Worm (Caenorhabditis elegans) whole organism, midembryonic: ENCODE results near the gene F22E12.1.

Experiments used
- T22C8.4 ChIP-seq: fragments of 200-800 bp; sonication (Bioruptor generic); IDR thresholded peaks from 2 replicates; pipeline ENCODE4 v1.3.6; 2022; ENCODE audit warnings: missing genetic modification characterization, missing compliant biosample characterization
- cog-1 ChIP-seq: sonication (generic microtip); optimal IDR thresholded peaks from 2 replicates; lab custom pipeline; 2016; ENCODE audit warnings: missing genetic modification characterization, missing compliant biosample characterization
- flt-1 ChIP-seq: fragments of 200-800 bp; sonication (Bioruptor generic); IDR thresholded peaks from 2 replicates; pipeline ENCODE4 v1.3.6; 2022; ENCODE audit warnings: missing genetic modification characterization, missing compliant biosample characterization
- klf-2 ChIP-seq: fragments of 200-800 bp; sonication (Bioruptor generic); conservative IDR thresholded peaks from 2 replicates; pipeline ENCODE4 v1.3.6; 2022; ENCODE audit warnings: missing genetic modification reagents, missing genetic modification characterization, missing compliant biosample characterization
- med-1 ChIP-seq: sonication (generic microtip); optimal IDR thresholded peaks from 2 replicates; lab custom pipeline; 2017; ENCODE audit warnings: missing genetic modification characterization, mild to moderate bottlenecking, missing compliant biosample characterization, antibody characterized with exemption, missing genetic modification reagents; ENCODE audit not compliant: insufficient read depth
- ref-1 ChIP-seq: fragments of 200-800 bp; sonication (Bioruptor generic); conservative IDR thresholded peaks from 2 replicates; pipeline ENCODE4 v1.3.6; 2022; ENCODE audit warnings: missing genetic modification reagents, missing genetic modification characterization, missing compliant biosample characterization
- tab-1 ChIP-seq: fragments of 200-800 bp; sonication (Bioruptor generic); IDR thresholded peaks from 2 replicates; pipeline ENCODE4 v1.3.6; 2022; ENCODE audit warnings: missing genetic modification characterization, missing compliant biosample characterization
- ztf-23 ChIP-seq: fragments of 200-800 bp; sonication (Bioruptor generic); IDR thresholded peaks from 2 replicates; pipeline ENCODE4 v1.3.6; 2022; ENCODE audit warnings: missing genetic modification reagents, missing genetic modification characterization, missing compliant biosample characterization
- ztf-29 ChIP-seq: fragments of 200-800 bp; sonication (Bioruptor generic); IDR thresholded peaks from 2 replicates; pipeline ENCODE4 v1.3.6; 2022; ENCODE audit warnings: missing genetic modification reagents, missing genetic modification characterization, missing compliant biosample characterization

The F22E12.1 gene

ce11 chrV:10457247-10457646 lies at the start of gene F22E12.1:
F22E12.1 (minus strand) TSS chrV:10457347.
- TF ChIP-seq flt-1 (GFP tag; lab: Robert Waterston, UW), result no peak
- TF ChIP-seq ztf-23, result no peak
- no peak for TF ChIP-seq med-1
- no peak for TF ChIP-seq cog-1 (tag; lab: Kevin White, UChicago)
- TF ChIP-seq ref-1 (GFP tag; lab: Robert Waterston, UW), result no peak
- TF ChIP-seq tab-1 (GFP tag; lab: Robert Waterston, UW), result no peak

DNA sequence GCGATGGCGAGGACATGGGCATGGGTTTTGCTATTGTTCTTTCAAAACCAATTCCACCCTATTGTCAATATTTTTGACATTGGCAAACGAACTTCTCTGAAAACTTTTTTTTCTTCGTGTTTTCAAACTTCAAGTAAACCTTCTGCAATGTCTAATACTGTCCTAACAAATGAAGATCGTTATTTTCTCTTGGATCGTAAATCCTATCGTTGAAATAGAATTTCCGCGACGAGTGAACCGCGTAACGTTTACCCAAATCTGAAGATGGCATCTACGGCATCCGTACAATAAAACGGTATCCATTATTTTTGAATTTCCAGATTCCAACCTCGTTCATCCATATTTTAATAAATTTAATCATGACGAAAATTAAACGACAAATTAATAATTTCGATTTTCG lies 48.4 kb upstream of the F22E12.1 start, which contains the start of gene C35A5.5:
Gene C35A5.5 (plus strand): TSS at position 301 of the 400 bp plus-strand sequence.
- TF ChIP-seq T22C8.4 (GFP tag; lab: Robert Waterston, UW) (no peak), klf-2 (GFP tag; lab: Robert Waterston, UW) (no peak), tab-1 (GFP tag; lab: Robert Waterston, UW) (no peak), med-1 (no peak), cog-1 (tag; lab: Kevin White, UChicago) (no peak), ref-1 (GFP tag; lab: Robert Waterston, UW) (no peak), ztf-23 (no peak), flt-1 (GFP tag; lab: Robert Waterston, UW) (no peak), ztf-29 (no peak)

DNA sequence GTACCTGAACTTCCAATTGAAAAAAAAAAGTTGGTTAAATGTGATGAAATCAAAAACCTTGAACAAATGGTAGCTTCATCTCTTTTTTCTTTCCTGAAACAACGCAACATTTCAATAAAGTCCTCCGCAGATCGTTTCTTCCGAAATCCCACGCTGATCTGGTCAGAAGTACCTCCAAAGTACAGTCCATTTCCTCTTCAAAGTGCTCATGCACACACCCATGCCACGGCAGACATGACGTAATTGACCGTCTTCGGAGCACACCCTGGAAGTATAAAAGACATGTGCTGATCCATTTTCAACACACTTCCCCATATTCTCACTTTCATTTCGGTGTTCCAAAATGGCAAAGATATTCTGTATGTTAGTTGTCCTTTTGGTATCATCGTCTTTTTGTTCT lies 46.7 kb upstream of the F22E12.1 start, which contains the start of gene C35A5.10:
Gene C35A5.10 (plus strand): TSS at position 301 of the 400 bp plus-strand sequence.
- TF ChIP-seq cog-1 (tag; lab: Kevin White, UChicago), result no peak
- no peak for TF ChIP-seq ztf-23
- TF ChIP-seq tab-1 (GFP tag; lab: Robert Waterston, UW), result no peak
- TF ChIP-seq klf-2 (GFP tag; lab: Robert Waterston, UW), result no peak
- TF ChIP-seq flt-1 (GFP tag; lab: Robert Waterston, UW), result no peak
- no peak for TF ChIP-seq ztf-29
- no peak for TF ChIP-seq med-1
- no peak for TF ChIP-seq T22C8.4 (GFP tag; lab: Robert Waterston, UW)
- TF ChIP-seq ref-1 (GFP tag; lab: Robert Waterston, UW), result no peak

DNA sequence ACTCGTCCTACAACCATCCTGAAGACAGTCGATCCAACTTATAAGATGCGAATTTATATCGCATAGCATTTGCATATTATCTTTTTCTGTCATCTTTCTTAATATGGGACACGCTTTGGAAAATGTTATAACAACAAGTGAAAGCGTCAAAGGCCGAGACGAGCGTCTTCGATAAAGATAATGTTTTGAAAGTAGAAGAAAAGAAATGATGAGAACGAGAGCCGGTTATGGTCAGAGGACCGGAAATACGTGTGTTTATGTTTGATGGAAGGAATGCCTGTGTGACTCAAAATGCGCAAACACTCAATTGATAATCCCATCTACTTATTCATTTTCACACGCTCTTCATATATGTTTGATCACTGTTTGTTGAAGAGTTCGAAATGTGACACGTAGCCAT lies 45.9 kb upstream of the F22E12.1 start, which contains the start of gene C35A5.11:
Gene C35A5.11 (minus strand): TSS at position 101 of the 400 bp plus-strand sequence.
- TF ChIP-seq T22C8.4 (GFP tag; lab: Robert Waterston, UW) (no peak), tab-1 (GFP tag; lab: Robert Waterston, UW) (no peak), ref-1 (GFP tag; lab: Robert Waterston, UW) (no peak), klf-2 (GFP tag; lab: Robert Waterston, UW) (no peak)

- TF ChIP-seq med-1 (no peak), ztf-23 (no peak), cog-1 (tag; lab: Kevin White, UChicago) (no peak), flt-1 (GFP tag; lab: Robert Waterston, UW) (no peak), klf-2 (GFP tag; lab: Robert Waterston, UW) (no peak), ztf-29 (no peak), tab-1 (GFP tag; lab: Robert Waterston, UW) (no peak), T22C8.4 (GFP tag; lab: Robert Waterston, UW) (no peak)
Observed at ce11 chrV:10501295-10501694, 44.1 kb upstream of the F22E12.1 start, which contains the start of gene C35A5.3. C35A5.3 (minus strand) TSS chrV:10501395.

- no peak for TF ChIP-seq med-1
- TF ChIP-seq tab-1 (GFP tag; lab: Robert Waterston, UW), result no peak
- no peak for TF ChIP-seq ztf-29
- TF ChIP-seq flt-1 (GFP tag; lab: Robert Waterston, UW), result no peak
Observed at ce11 chrV:10496733-10497132, 39.6 kb upstream of the F22E12.1 start, which contains the start of gene C35A5.4. C35A5.4 (plus strand) TSS chrV:10497033.

DNA sequence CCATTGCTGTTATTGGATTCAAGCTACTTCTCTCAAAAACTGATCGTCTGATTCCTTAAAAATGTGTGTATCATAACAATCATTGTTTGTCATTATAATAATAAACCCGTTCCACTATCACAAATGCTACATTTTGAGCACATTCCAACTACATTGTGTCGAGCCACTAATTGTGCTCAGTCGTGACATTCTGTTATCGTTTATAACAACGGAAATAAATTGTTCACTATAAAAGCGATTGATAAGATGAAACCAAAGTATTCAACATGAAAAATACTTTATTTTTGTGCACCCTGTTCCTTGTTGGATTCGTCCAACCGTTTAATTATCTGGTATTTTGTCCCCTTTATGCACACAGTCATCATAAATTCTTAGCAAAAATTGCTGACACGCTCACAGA lies 36.0 kb upstream of the F22E12.1 start, which contains the start of gene ugt-33:
Gene ugt-33 (plus strand): TSS at position 260 of the 400 bp plus-strand sequence.
- TF ChIP-seq tab-1 (GFP tag; lab: Robert Waterston, UW), result no peak
- TF ChIP-seq cog-1 (tag; lab: Kevin White, UChicago), result no peak
- TF ChIP-seq ref-1 (GFP tag; lab: Robert Waterston, UW), result no peak
- TF ChIP-seq klf-2 (GFP tag; lab: Robert Waterston, UW), result no peak
- no peak for TF ChIP-seq T22C8.4 (GFP tag; lab: Robert Waterston, UW)
- no peak for TF ChIP-seq ztf-29
- no peak for TF ChIP-seq flt-1 (GFP tag; lab: Robert Waterston, UW)
- no peak for TF ChIP-seq ztf-23
- TF ChIP-seq med-1, result no peak

- TF ChIP-seq flt-1 (GFP tag; lab: Robert Waterston, UW) (no peak), klf-2 (GFP tag; lab: Robert Waterston, UW) (no peak), ref-1 (GFP tag; lab: Robert Waterston, UW) (no peak), med-1 (no peak), cog-1 (tag; lab: Kevin White, UChicago) (no peak), tab-1 (GFP tag; lab: Robert Waterston, UW) (no peak), ztf-23 (no peak), ztf-29 (no peak), T22C8.4 (GFP tag; lab: Robert Waterston, UW) (no peak)
Observed at ce11 chrV:10491443-10491842, 34.3 kb upstream of the F22E12.1 start, which contains the start of gene aqp-5. aqp-5 (plus strand) TSS chrV:10491743.

DNA sequence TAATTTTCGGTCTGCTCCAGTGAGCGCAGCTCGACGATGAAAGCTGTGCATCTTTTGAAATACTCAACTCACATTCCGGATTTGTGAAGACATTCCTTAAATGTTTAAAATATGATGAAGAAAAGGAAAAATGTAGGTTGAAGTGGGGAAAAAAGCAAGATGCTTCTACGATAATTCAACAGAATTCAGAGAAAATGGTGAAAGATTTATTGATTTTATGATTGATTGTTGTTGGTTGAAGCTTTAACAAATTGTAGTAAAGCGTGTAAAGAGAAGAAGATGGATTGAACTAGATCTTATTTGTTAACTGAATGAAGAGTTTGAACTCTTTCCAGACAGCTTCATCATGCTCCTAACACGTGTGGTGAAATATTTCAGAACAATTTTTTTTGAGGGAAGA lies 32.9 kb upstream of the F22E12.1 start, which contains the start of gene ncx-5:
Gene ncx-5 (minus strand): TSS at position 101 of the 400 bp plus-strand sequence.
- TF ChIP-seq cog-1 (tag; lab: Kevin White, UChicago) (no peak), T22C8.4 (GFP tag; lab: Robert Waterston, UW) (no peak), ztf-29 (no peak), tab-1 (GFP tag; lab: Robert Waterston, UW) (no peak), ref-1 (GFP tag; lab: Robert Waterston, UW) (no peak), med-1 (no peak), ztf-23 (no peak), klf-2 (GFP tag; lab: Robert Waterston, UW) (no peak), flt-1 (GFP tag; lab: Robert Waterston, UW) (no peak)

DNA sequence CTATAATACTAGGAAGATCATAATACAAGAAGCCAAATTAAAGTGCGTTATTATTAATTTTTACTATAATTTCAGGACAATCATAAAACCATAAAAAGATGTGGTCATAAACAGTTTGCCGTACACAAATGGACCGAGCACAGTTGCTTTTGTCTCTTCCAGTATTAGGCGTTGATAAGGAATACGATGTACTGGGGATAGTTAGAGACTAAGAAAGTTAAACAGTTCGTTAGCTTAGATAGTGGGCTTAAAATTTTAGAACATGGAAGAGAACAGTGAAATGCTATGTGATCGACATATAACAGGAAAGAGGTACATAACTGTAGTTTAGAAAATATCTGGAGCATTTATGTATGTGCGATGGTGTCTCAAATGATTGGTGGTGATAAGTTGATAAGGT lies 28.2 kb upstream of the F22E12.1 start:
- TF ChIP-seq cog-1 (tag; lab: Kevin White, UChicago), result no peak
- no peak for TF ChIP-seq ztf-23
- no peak for TF ChIP-seq med-1
- TF ChIP-seq T22C8.4 (GFP tag; lab: Robert Waterston, UW), result no peak
- TF ChIP-seq tab-1 (GFP tag; lab: Robert Waterston, UW), result no peak
- TF ChIP-seq flt-1 (GFP tag; lab: Robert Waterston, UW), result no peak
- no peak for TF ChIP-seq ztf-29
